Fruit fly (Drosophila melanogaster) whole organism, embryonic: ENCODE measurements around the gene CG6136.

Experiments used
- CG10366 ChIP-seq: fragments of 200-800 bp; sonication (Bioruptor generic); IDR thresholded peaks from 2 replicates; pipeline ENCODE4 v1.3.6; 2022; ENCODE audit warnings: missing biosample characterization, missing genetic modification characterization
- CG14710 ChIP-seq: fragments of 200-800 bp; sonication (Bioruptor generic); optimal IDR thresholded peaks from 3 replicates; lab custom pipeline; 2019; ENCODE audit warnings: missing biosample characterization, mild to moderate bottlenecking, missing genetic modification characterization, moderate library complexity
- CG1603 ChIP-seq: fragments of 200-800 bp; sonication (Bioruptor generic); optimal IDR thresholded peaks from 2 replicates; lab custom pipeline; 2019; ENCODE audit warnings: missing biosample characterization, mild to moderate bottlenecking, missing genetic modification characterization, moderate library complexity
- CG16863 ChIP-seq: fragments of 200-800 bp; sonication (Bioruptor generic); optimal IDR thresholded peaks from 3 replicates; lab custom pipeline; 2016; ENCODE audit warnings: missing biosample characterization, missing genetic modification characterization
- CG17568 ChIP-seq: fragments of 200-800 bp; sonication (Bioruptor generic); optimal IDR thresholded peaks from 2 replicates; lab custom pipeline; 2018; ENCODE audit warnings: missing biosample characterization, mild to moderate bottlenecking, missing genetic modification characterization, moderate library complexity
- CG17802 ChIP-seq: fragments of 200-800 bp; sonication (Bioruptor generic); optimal IDR thresholded peaks from 2 replicates; lab custom pipeline; 2018; ENCODE audit warnings: missing biosample characterization, mild to moderate bottlenecking, missing genetic modification characterization, moderate library complexity
- CG2678 ChIP-seq: fragments of 200-800 bp; sonication (Bioruptor generic); optimal IDR thresholded peaks from 3 replicates; lab custom pipeline; 2019; ENCODE audit warnings: missing biosample characterization, mild to moderate bottlenecking, missing genetic modification characterization, moderate library complexity
- CG31365 ChIP-seq: fragments of 200-800 bp; sonication (Bioruptor generic); optimal IDR thresholded peaks from 2 replicates; lab custom pipeline; 2018; ENCODE audit warnings: missing biosample characterization, mild to moderate bottlenecking, missing genetic modification characterization
- CG3726 ChIP-seq: fragments of 200-800 bp; sonication (Bioruptor generic); IDR thresholded peaks from 3 replicates; pipeline ENCODE4, ENCODE4 v1.3.6; 2022; ENCODE audit warnings: missing biosample characterization, missing genetic modification characterization
- CG43689 ChIP-seq: fragments of 200-800 bp; sonication (Bioruptor generic); IDR thresholded peaks from 2 replicates; pipeline ENCODE4 v1.3.6; 2022; ENCODE audit warnings: missing biosample characterization, missing genetic modification characterization
- CG4820 ChIP-seq: fragments of 200-800 bp; sonication (Bioruptor generic); optimal IDR thresholded peaks from 3 replicates; lab custom pipeline; 2016; ENCODE audit warnings: missing biosample characterization, missing genetic modification characterization
- CG6175 ChIP-seq: fragments of 200-800 bp; sonication (Bioruptor generic); IDR thresholded peaks from 3 replicates; pipeline ENCODE4 v1.3.6; 2022; ENCODE audit warnings: missing biosample characterization, missing genetic modification characterization
- CG6272 ChIP-seq: fragments of 200-800 bp; sonication (Bioruptor generic); IDR thresholded peaks from 2 replicates; pipeline ENCODE4 v1.3.6; 2022; ENCODE audit warnings: missing biosample characterization, missing genetic modification characterization
- CG8290 ChIP-seq, 3 experiments: fragments of 200-800 bp; sonication (Bioruptor generic); optimal IDR thresholded peaks; 2 replicates each; lab custom pipeline; 2016 to 2019; ENCODE audit warnings: missing biosample characterization in 3 of 3, missing genetic modification characterization in 3 of 3, mild to moderate bottlenecking in 2 of 3, moderate library complexity in 1 of 3
- CG9215 ChIP-seq: fragments of 200-800 bp; sonication (Bioruptor generic); IDR thresholded peaks from 2 replicates; pipeline ENCODE4 v1.3.6; 2022; ENCODE audit warnings: missing biosample characterization, missing genetic modification characterization
- CkIIα-i1 ChIP-seq: fragments of 200-800 bp; sonication (Bioruptor generic); IDR thresholded peaks from 2 replicates; pipeline ENCODE4 v1.3.6; 2022; ENCODE audit warnings: missing biosample characterization, missing genetic modification characterization
- Dp ChIP-seq: fragments of 200-800 bp; sonication (Bioruptor generic); optimal IDR thresholded peaks from 2 replicates; lab custom pipeline; 2018; ENCODE audit warnings: missing biosample characterization, mild to moderate bottlenecking, missing genetic modification characterization, moderate library complexity
- E2f1 ChIP-seq: fragments of 200-800 bp; sonication (Bioruptor generic); IDR thresholded peaks from 2 replicates; pipeline ENCODE4 v1.3.6; 2022; ENCODE audit warnings: missing biosample characterization, missing genetic modification characterization
- Fer1 ChIP-seq: fragments of 200-800 bp; sonication (Bioruptor generic); optimal IDR thresholded peaks from 2 replicates; lab custom pipeline; 2017; ENCODE audit warnings: missing biosample characterization, mild to moderate bottlenecking, missing genetic modification characterization
- Fer2 ChIP-seq: fragments of 200-800 bp; sonication (Bioruptor generic); optimal IDR thresholded peaks from 2 replicates; lab custom pipeline; 2018; ENCODE audit warnings: missing biosample characterization, mild to moderate bottlenecking, missing genetic modification characterization, moderate library complexity
- Fer3 ChIP-seq: fragments of 200-800 bp; sonication (Bioruptor generic); optimal IDR thresholded peaks from 2 replicates; lab custom pipeline; 2018; ENCODE audit warnings: missing biosample characterization, mild to moderate bottlenecking, missing genetic modification characterization, moderate library complexity
- HLH3B ChIP-seq: fragments of 200-800 bp; sonication (Bioruptor generic); IDR thresholded peaks from 2 replicates; pipeline ENCODE4 v1.3.6; 2022; ENCODE audit warnings: missing biosample characterization, missing genetic modification characterization
- Lhr ChIP-seq: fragments of 200-800 bp; sonication (Bioruptor generic); optimal IDR thresholded peaks from 3 replicates; lab custom pipeline; 2017; ENCODE audit warnings: mild to moderate bottlenecking, missing biosample characterization, missing genetic modification reagents, missing genetic modification characterization
- Rfx ChIP-seq: fragments of 200-800 bp; sonication (Bioruptor generic); IDR thresholded peaks from 2 replicates; pipeline ENCODE4 v1.3.6; 2022; ENCODE audit warnings: missing biosample characterization, missing genetic modification characterization
- Sin3A ChIP-seq: fragments of >200 bp; optimal IDR thresholded peaks from 2 replicates; lab custom pipeline; 2018
- Sry-δ ChIP-seq: fragments of 200-800 bp; sonication (Bioruptor generic); optimal IDR thresholded peaks from 2 replicates; lab custom pipeline; 2016; ENCODE audit warnings: missing biosample characterization, missing genetic modification characterization
- ash1 ChIP-seq: fragments of 200-800 bp; sonication (Bioruptor generic); optimal IDR thresholded peaks from 2 replicates; lab custom pipeline; 2018; ENCODE audit warnings: missing biosample characterization, mild to moderate bottlenecking, missing genetic modification characterization
- bowl ChIP-seq: fragments of 200-800 bp; sonication (Bioruptor generic); IDR thresholded peaks from 2 replicates; pipeline ENCODE4 v1.3.6; 2022; ENCODE audit warnings: missing biosample characterization, missing genetic modification characterization
- cg ChIP-seq: fragments of 200-800 bp; sonication (Bioruptor generic); optimal IDR thresholded peaks from 3 replicates; lab custom pipeline; 2019; ENCODE audit warnings: missing biosample characterization, mild to moderate bottlenecking, missing genetic modification characterization, moderate library complexity
- chinmo ChIP-seq: fragments of 200-800 bp; sonication (Bioruptor generic); IDR thresholded peaks from 4 replicates; pipeline ENCODE4 v1.3.6; 2022; ENCODE audit warnings: missing biosample characterization, missing genetic modification characterization; ENCODE audit not compliant: partially characterized antibody
- dm ChIP-seq: fragments of 200-800 bp; sonication (Bioruptor generic); optimal IDR thresholded peaks from 3 replicates; lab custom pipeline; 2016; ENCODE audit warnings: missing biosample characterization, missing genetic modification characterization
- fd64A ChIP-seq: fragments of 200-800 bp; sonication (Bioruptor generic); optimal IDR thresholded peaks from 3 replicates; lab custom pipeline; 2018; ENCODE audit warnings: missing biosample characterization, mild to moderate bottlenecking, missing genetic modification characterization
- ftz-f1 ChIP-seq: fragments of 200-800 bp; sonication (Bioruptor generic); optimal IDR thresholded peaks from 2 replicates; lab custom pipeline; 2016; ENCODE audit warnings: missing biosample characterization, missing genetic modification characterization
- grn ChIP-seq: fragments of 200-800 bp; sonication (Bioruptor generic); optimal IDR thresholded peaks from 3 replicates; lab custom pipeline; 2017; ENCODE audit warnings: missing biosample characterization, missing genetic modification characterization
- hb ChIP-seq: fragments of 200-800 bp; sonication (Bioruptor generic); IDR thresholded peaks from 3 replicates; pipeline ENCODE4 v1.3.6; 2022; ENCODE audit warnings: missing biosample characterization, missing genetic modification characterization; ENCODE audit not compliant: partially characterized antibody
- hbn ChIP-seq: fragments of 200-800 bp; sonication (Bioruptor generic); IDR thresholded peaks from 2 replicates; pipeline ENCODE4 v1.3.6; 2022; ENCODE audit warnings: missing biosample characterization, missing genetic modification characterization; ENCODE audit not compliant: partially characterized antibody
- insv ChIP-seq, 2 experiments: fragments of 200-800 bp; sonication (Bioruptor generic); optimal IDR thresholded peaks; 3 replicates each; lab custom pipeline; 2016 to 2018; ENCODE audit warnings: missing biosample characterization in 2 of 2, missing genetic modification characterization in 2 of 2
- jigr1 ChIP-seq: fragments of 200-800 bp; sonication (Bioruptor generic); IDR thresholded peaks from 3 replicates; pipeline ENCODE4 v1.3.6; 2022; ENCODE audit warnings: missing biosample characterization, missing genetic modification characterization
- knrl ChIP-seq: fragments of 200-800 bp; sonication (Bioruptor generic); IDR thresholded peaks from 3 replicates; pipeline ENCODE4 v1.3.6; 2022; ENCODE audit warnings: missing biosample characterization, missing genetic modification characterization; ENCODE audit not compliant: partially characterized antibody
- lmd ChIP-seq: fragments of 200-800 bp; sonication (Bioruptor generic); IDR thresholded peaks from 2 replicates; pipeline ENCODE4 v1.3.6; 2022; ENCODE audit warnings: missing biosample characterization, missing genetic modification characterization
- odd ChIP-seq: fragments of 200-800 bp; sonication (Bioruptor generic); optimal IDR thresholded peaks from 2 replicates; lab custom pipeline; 2017; ENCODE audit warnings: missing biosample characterization, mild to moderate bottlenecking, missing genetic modification characterization
- org-1 ChIP-seq: fragments of 200-800 bp; sonication (Bioruptor generic); optimal IDR thresholded peaks from 2 replicates; lab custom pipeline; 2017; ENCODE audit warnings: missing biosample characterization, missing genetic modification characterization
- pan ChIP-seq, 4 experiments: fragments of >200 bp in 3 of 4; fragments of 200-800 bp in 1 of 4; sonication (Bioruptor generic) in 1 of 4; optimal IDR thresholded peaks in 3 of 4; IDR thresholded peaks in 1 of 4; 2 replicates each; pipeline versions ENCODE4 v1.3.6 to Lab custom; 2017 to 2022; ENCODE audit warnings: missing biosample characterization in 2 of 4, missing genetic modification characterization in 2 of 4, mixed read lengths in 1 of 4
- pnt ChIP-seq: fragments of 200-800 bp; sonication (Bioruptor generic); optimal IDR thresholded peaks from 3 replicates; lab custom pipeline; 2016; ENCODE audit warnings: missing biosample characterization, missing genetic modification characterization
- ranshi ChIP-seq: fragments of 200-800 bp; sonication (Bioruptor generic); IDR thresholded peaks from 2 replicates; pipeline ENCODE4 v1.3.6; 2022; ENCODE audit warnings: missing biosample characterization, missing genetic modification characterization
- rib ChIP-seq: fragments of 200-800 bp; sonication (Bioruptor generic); IDR thresholded peaks from 2 replicates; pipeline ENCODE4 v1.3.6; 2022; ENCODE audit warnings: missing biosample characterization, missing genetic modification characterization
- sima ChIP-seq: fragments of 200-800 bp; sonication (Bioruptor generic); optimal IDR thresholded peaks from 2 replicates; lab custom pipeline; 2016; ENCODE audit warnings: missing biosample characterization, missing genetic modification characterization
- trem ChIP-seq: fragments of 200-800 bp; optimal IDR thresholded peaks from 3 replicates; lab custom pipeline; 2019; ENCODE audit warnings: missing biosample characterization, mild to moderate bottlenecking, missing genetic modification characterization, moderate library complexity
- usp ChIP-seq: fragments of >200 bp; optimal IDR thresholded peaks from 2 replicates; lab custom pipeline; 2017; ENCODE audit warnings: missing biosample characterization, missing genetic modification characterization
- vvl ChIP-seq: fragments of 200-800 bp; sonication (Bioruptor generic); IDR thresholded peaks from 2 replicates; pipeline ENCODE4 v1.3.6; 2022; ENCODE audit warnings: missing biosample characterization, missing genetic modification characterization

Gene CG6136

DNA sequence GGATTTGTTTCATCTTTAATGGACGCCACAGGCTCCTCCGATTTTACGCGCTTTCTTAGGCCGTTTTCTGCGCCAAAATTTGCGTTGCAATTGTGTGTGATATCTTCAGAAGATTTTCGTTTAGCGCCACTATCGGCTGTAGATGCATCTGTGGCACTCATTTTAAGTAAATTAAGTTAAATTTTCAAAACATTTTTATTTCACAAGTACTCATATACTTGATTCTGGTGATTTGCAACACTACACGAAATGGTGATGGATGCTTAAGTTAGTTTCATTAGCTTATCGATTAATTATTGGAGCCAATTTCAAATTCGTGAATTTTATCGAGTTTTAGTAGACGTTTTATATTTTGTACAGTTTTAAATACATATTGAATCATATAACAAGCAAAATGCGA lies 8.4 kb downstream of the CG6136 start, which contains the start of gene CG6171 (continued):
- TF ChIP-seq Fer3 (no peak), vvl (no peak; the same call in 1 of the 2 replicates)

DNA sequence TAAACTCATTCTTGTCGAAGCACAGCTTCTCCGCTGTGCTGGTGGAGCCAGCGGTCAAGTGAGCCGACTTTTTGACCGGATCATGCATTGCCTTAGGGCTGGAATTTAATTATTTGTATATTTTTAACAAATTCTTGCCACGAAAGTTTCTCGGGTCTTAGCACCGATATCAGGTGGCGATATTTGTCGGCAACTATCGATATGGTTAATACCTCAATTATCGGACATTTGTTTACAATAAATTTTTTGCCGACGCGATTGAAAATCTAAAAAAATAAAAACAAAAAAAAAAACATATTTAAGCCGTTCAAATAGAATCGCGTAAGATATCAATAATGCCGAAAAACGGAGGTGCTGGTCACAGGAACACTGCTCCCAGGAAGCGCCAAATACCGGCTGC lies 10.5 kb downstream of the CG6136 start, which contains the start of the genes Cog2 and Trax:
TSS of gene Cog2 (minus strand) at position 168 of the 400 bp plus-strand sequence.
TSS of gene Trax (plus strand) at position 203 of the 400 bp plus-strand sequence.
- no peak for TF ChIP-seq trem (tag; lab: Kevin White, UChicago)
- no peak for TF ChIP-seq Rfx (GFP tag; lab: Robert Waterston, UW)
- no peak for TF ChIP-seq dm (GFP tag; lab: Kevin White, UChicago)
- TF ChIP-seq org-1 (GFP tag; lab: Kevin White, UChicago): no peak
- no peak for TF ChIP-seq CG2678 (tag; lab: Kevin White, UChicago)
- peak; percentile 75 for TF ChIP-seq hb (GFP tag; lab: Robert Waterston, UW)
- no peak for TF ChIP-seq E2f1
- no peak for TF ChIP-seq CkIIα-i1 (GFP tag; lab: Robert Waterston, UW)
- TF ChIP-seq CG9215 (GFP tag; lab: Robert Waterston, UW): no peak
- no peak for TF ChIP-seq lmd (GFP tag; lab: Robert Waterston, UW)
- TF ChIP-seq usp (GFP tag; lab: Kevin White, UChicago): no peak
- TF ChIP-seq sima (GFP tag; lab: Kevin White, UChicago): no peak
- TF ChIP-seq odd (GFP tag; lab: Kevin White, UChicago): no peak
- no peak for TF ChIP-seq insv (GFP tag; optimal IDR thresholded peaks at IDR 0.05; lab: Kevin White, UChicago)
- TF ChIP-seq Fer1: no peak
- TF ChIP-seq pnt (GFP tag; lab: Kevin White, UChicago): no peak
- TF ChIP-seq Lhr (GFP tag; lab: Kevin White, UChicago): no peak
- peak; percentile 41 for TF ChIP-seq Sin3A (lab: Kevin White, UChicago)
- no peak for TF ChIP-seq CG31365 (tag; lab: Kevin White, UChicago)
- TF ChIP-seq pan (optimal IDR thresholded peaks at IDR 0.05; lab: Kevin White, UChicago): no peak
- TF ChIP-seq pan (GFP tag; optimal IDR thresholded peaks at IDR 0.05 in 1 of 2, IDR thresholded peaks at IDR 0.05 in 1 of 2): no peak
- TF ChIP-seq HLH3B: no peak
- peak; percentile 18 for TF ChIP-seq Dp (GFP tag; lab: Kevin White, UChicago)
- TF ChIP-seq cg: no peak
- peak; percentile 83 for TF ChIP-seq hbn
- no peak for TF ChIP-seq jigr1 (GFP tag; lab: Robert Waterston, UW)
- TF ChIP-seq CG1603: peak; percentile 7
- peak; percentile 77 for TF ChIP-seq knrl (GFP tag; lab: Robert Waterston, UW)
- TF ChIP-seq CG6175 (GFP tag; lab: Robert Waterston, UW): no peak
- no peak for TF ChIP-seq CG17802 (tag; lab: Kevin White, UChicago)
- no peak for TF ChIP-seq CG6272
- no peak for TF ChIP-seq CG3726 (GFP tag; lab: Robert Waterston, UW)
- TF ChIP-seq CG43689 (GFP tag; lab: Robert Waterston, UW): no peak
- TF ChIP-seq fd64A (GFP tag; lab: Kevin White, UChicago): no peak
- TF ChIP-seq chinmo (GFP tag; lab: Robert Waterston, UW): peak; percentile 81; the same call in 3 of the 4 replicates
- no peak for TF ChIP-seq ranshi
- TF ChIP-seq CG10366 (GFP tag; lab: Robert Waterston, UW): no peak
- TF ChIP-seq CG14710 (tag; lab: Kevin White, UChicago): no peak
- TF ChIP-seq ftz-f1 (GFP tag; lab: Kevin White, UChicago): peak; percentile 37
- TF ChIP-seq CG4820 (GFP tag; lab: Kevin White, UChicago): no peak
- no peak for TF ChIP-seq Fer2
- TF ChIP-seq ash1 (GFP tag; lab: Kevin White, UChicago): no peak
- TF ChIP-seq bowl: no peak
- TF ChIP-seq Sry-δ (GFP tag; lab: Kevin White, UChicago): peak; percentile 75
- no peak for TF ChIP-seq rib (GFP tag; lab: Robert Waterston, UW)
- TF ChIP-seq CG17568 (GFP tag; lab: Kevin White, UChicago): no peak
- TF ChIP-seq CG8290 (GFP tag; optimal IDR thresholded peaks at IDR 0.05; lab: Kevin White, UChicago): no peak
- TF ChIP-seq CG8290 (tag; optimal IDR thresholded peaks at IDR 0.05; lab: Kevin White, UChicago): no peak
- no peak for TF ChIP-seq grn
- TF ChIP-seq CG16863 (GFP tag; lab: Kevin White, UChicago): no peak
